Fruit fly (Drosophila melanogaster): ENCODE results near the gene omd.

omd gene

DNA sequence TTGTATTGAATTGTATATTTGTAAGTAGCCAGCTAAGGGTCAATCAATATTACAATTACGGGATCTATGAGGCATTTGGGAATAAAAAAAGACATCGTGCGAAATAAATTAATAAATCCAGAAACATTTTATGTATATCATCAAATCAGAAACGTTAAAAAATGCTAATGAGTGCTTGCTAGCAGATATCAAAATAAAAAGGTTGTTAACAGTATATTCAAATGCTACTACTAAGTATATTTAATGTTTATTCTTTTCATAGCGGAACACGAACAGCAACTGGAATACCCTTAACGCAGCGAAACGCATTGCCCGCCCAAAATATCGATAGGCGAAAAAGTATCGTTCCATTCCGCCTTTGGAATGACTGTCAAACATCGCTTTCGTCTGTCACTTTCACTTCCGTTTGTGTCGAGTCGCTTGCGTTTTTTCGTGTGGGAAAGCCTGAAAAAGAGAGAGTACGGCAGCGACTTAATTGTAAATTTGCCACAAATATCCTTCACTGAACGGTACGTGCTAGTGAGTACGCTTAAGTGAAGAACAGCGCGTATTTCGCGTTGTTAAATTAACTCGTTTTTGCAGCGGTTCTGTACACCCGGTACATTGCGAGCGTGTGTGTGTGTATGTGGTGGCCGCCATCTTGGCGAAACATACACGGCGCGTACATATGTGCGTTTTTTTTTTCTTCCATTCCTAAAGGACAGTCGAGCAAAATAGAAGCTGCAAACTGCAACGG, 25.9 kb downstream of the omd start, which contains the start of gene B52 (continued):
- TF ChIP-seq nmo (GFP tag; optimal IDR thresholded peaks at IDR 0.05), result peak; percentile 29
- TF ChIP-seq CG10431 (GFP tag; optimal IDR thresholded peaks at IDR 0.05), result peak; percentile 98
- TF ChIP-seq klu (GFP tag; IDR thresholded peaks at IDR 0.05), result 0 out of 2 replicates have a peak, but pooled peaks have one; percentile 20
- TF ChIP-seq CG9727 (GFP tag; optimal IDR thresholded peaks at IDR 0.05), result peak; percentile 68
- peak; percentile 37 for TF ChIP-seq CG10267 (tag; optimal IDR thresholded peaks at IDR 0.05)
- peak; percentile 39 for TF ChIP-seq HLH3B (GFP tag; IDR thresholded peaks at IDR 0.05)
- TF ChIP-seq CG2678 (tag; optimal IDR thresholded peaks at IDR 0.05), result no peak
- no peak for TF ChIP-seq cas (GFP tag; IDR thresholded peaks at IDR 0.05)
- TF ChIP-seq zen (tag; optimal IDR thresholded peaks at IDR 0.05), result no peak
- no peak for TF ChIP-seq br (optimal IDR thresholded peaks at IDR 0.05)
- TF ChIP-seq CG10321 (GFP tag; IDR thresholded peaks at IDR 0.05), result 0 out of 2 replicates have a peak, but pooled peaks have one; percentile 38
- TF ChIP-seq CHES-1-like (GFP tag; optimal IDR thresholded peaks at IDR 0.05), result peak; percentile 49
- peak; percentile 70 for TF ChIP-seq CG15514 (GFP tag; optimal IDR thresholded peaks at IDR 0.05)
- TF ChIP-seq gcm (GFP tag; optimal IDR thresholded peaks at IDR 0.05), result peak; percentile 78
- 0 out of 3 replicates have a peak, but pooled peaks have one; percentile 28 for TF ChIP-seq CG7963 (GFP tag; IDR thresholded peaks at IDR 0.05; ENCODE audit: partially characterized antibody)
- TF ChIP-seq Med (GFP tag), result peak; percentile 97
- TF ChIP-seq bab2 (GFP tag; optimal IDR thresholded peaks at IDR 0.05), result no peak
- TF ChIP-seq fd96Cb (tag; optimal IDR thresholded peaks at IDR 0.05), result peak; percentile 31
- TF ChIP-seq CG1602 (GFP tag; optimal IDR thresholded peaks at IDR 0.05), result peak; percentile 25
- no peak for TF ChIP-seq chif (GFP tag; optimal IDR thresholded peaks at IDR 0.05)
- no peak for TF ChIP-seq Six4 (GFP tag; optimal IDR thresholded peaks at IDR 0.05)
- TF ChIP-seq CG13624 (GFP tag; optimal IDR thresholded peaks at IDR 0.05), result peak; percentile 64
- TF ChIP-seq CG3726 (GFP tag; IDR thresholded peaks at IDR 0.05), result no peak
- TF ChIP-seq Trl (optimal IDR thresholded peaks at IDR 0.05), result no peak
- peak; percentile 51 for TF ChIP-seq Trl (GFP tag; optimal IDR thresholded peaks at IDR 0.05)
- 0 out of 3 replicates have a peak, but pooled peaks have one; percentile 22 for TF ChIP-seq Optix (GFP tag; IDR thresholded peaks at IDR 0.05)
- TF ChIP-seq nau (GFP tag; optimal IDR thresholded peaks at IDR 0.05), result no peak
- TF ChIP-seq Rx (GFP tag; IDR thresholded peaks at IDR 0.05), result peak; percentile 49; the same call in 1 of the 2 replicates
- no peak for TF ChIP-seq hbn (GFP tag; IDR thresholded peaks at IDR 0.05; ENCODE audit: partially characterized antibody)
- no peak for TF ChIP-seq tup (GFP tag; optimal IDR thresholded peaks at IDR 0.05)
- TF ChIP-seq CG13775 (GFP tag; optimal IDR thresholded peaks at IDR 0.05), result peak; percentile 66
- no peak for TF ChIP-seq CG30403 (GFP tag; optimal IDR thresholded peaks at IDR 0.05)
- TF ChIP-seq NfI (GFP tag; optimal IDR thresholded peaks at IDR 0.05), result peak; percentile 82
- TF ChIP-seq wdn (GFP tag; IDR thresholded peaks at IDR 0.05), result peak; percentile 56; the same call in 1 of the 2 replicates
- TF ChIP-seq CG12104 (GFP tag; optimal IDR thresholded peaks at IDR 0.05), result peak; percentile 8
- TF ChIP-seq Nf-YB (GFP tag; optimal IDR thresholded peaks at IDR 0.05), result peak; percentile 42
- TF ChIP-seq fd102C (GFP tag; optimal IDR thresholded peaks at IDR 0.05), result peak; percentile 45
- TF ChIP-seq dm (GFP tag; optimal IDR thresholded peaks at IDR 0.05), result peak; percentile 80
- TF ChIP-seq Atf3 (GFP tag; optimal IDR thresholded peaks at IDR 0.05), result no peak
- peak; percentile 68 for TF ChIP-seq CG10543 (GFP tag; optimal IDR thresholded peaks at IDR 0.05)
- no peak for TF ChIP-seq pum (GFP tag; optimal IDR thresholded peaks at IDR 0.05)
- TF ChIP-seq Pdp1 (GFP tag; optimal IDR thresholded peaks at IDR 0.05), result peak in 1 of 2 experiments; percentile 35
- peak; percentile 69 for TF ChIP-seq CG4328 (GFP tag; optimal IDR thresholded peaks at IDR 0.05)
- no peak for TF ChIP-seq CG1647 (GFP tag; optimal IDR thresholded peaks at IDR 0.05)
- peak; percentile 77 for TF ChIP-seq CG11398 (GFP tag; optimal IDR thresholded peaks at IDR 0.05)
- no peak for TF ChIP-seq aop (GFP tag; IDR thresholded peaks at IDR 0.05)
- no peak for TF ChIP-seq stwl (tag; optimal IDR thresholded peaks at IDR 0.05)
- TF ChIP-seq tx (GFP tag; optimal IDR thresholded peaks at IDR 0.05), result no peak
- TF ChIP-seq unpg (GFP tag; optimal IDR thresholded peaks at IDR 0.05), result peak; percentile 63
